Fruit fly (Drosophila melanogaster) whole organism, embryonic: ENCODE data around the gene MED18.

Source experiments
- Asciz ChIP-seq: fragments of 200-800 bp; sonication (Bioruptor generic); optimal IDR thresholded peaks from 2 replicates; lab custom pipeline; 2017; ENCODE audit warnings: missing biosample characterization, mild to moderate bottlenecking, missing genetic modification characterization, missing genetic modification reagents
- CG1024 ChIP-seq: fragments of 200-800 bp; sonication (Bioruptor generic); IDR thresholded peaks from 2 replicates; pipeline ENCODE4 v1.3.6; 2022; ENCODE audit warnings: missing biosample characterization, missing genetic modification characterization
- CG11456 ChIP-seq: fragments of 200-800 bp; sonication (Bioruptor generic); IDR thresholded peaks from 3 replicates; pipeline ENCODE4 v1.3.6; 2022; ENCODE audit warnings: missing biosample characterization, missing genetic modification characterization
- CG13287 ChIP-seq: fragments of 200-800 bp; sonication (Bioruptor generic); IDR thresholded peaks from 2 replicates; pipeline ENCODE4 v1.3.6; 2022; ENCODE audit warnings: missing biosample characterization, missing genetic modification characterization; ENCODE audit not compliant: partially characterized antibody
- CG14014 ChIP-seq: fragments of 200-800 bp; sonication (Bioruptor generic); IDR thresholded peaks from 2 replicates; pipeline ENCODE4 v1.3.6; 2022; ENCODE audit warnings: missing biosample characterization, missing genetic modification characterization
- CG14710 ChIP-seq: fragments of 200-800 bp; sonication (Bioruptor generic); optimal IDR thresholded peaks from 3 replicates; lab custom pipeline; 2019; ENCODE audit warnings: missing biosample characterization, mild to moderate bottlenecking, missing genetic modification characterization, moderate library complexity
- CG15269 ChIP-seq: fragments of 200-800 bp; sonication (Bioruptor generic); optimal IDR thresholded peaks from 2 replicates; lab custom pipeline; 2018; ENCODE audit warnings: missing biosample characterization, mild to moderate bottlenecking, missing genetic modification characterization, moderate library complexity
- CG18011 ChIP-seq: fragments of 200-800 bp; sonication (Bioruptor generic); optimal IDR thresholded peaks from 2 replicates; lab custom pipeline; 2017; ENCODE audit warnings: missing biosample characterization, missing genetic modification characterization, mild to moderate bottlenecking, moderate library complexity, missing genotype
- CG18764 ChIP-seq: fragments of 200-800 bp; sonication (Bioruptor generic); optimal IDR thresholded peaks from 3 replicates; lab custom pipeline; 2016; ENCODE audit warnings: missing biosample characterization, missing genetic modification characterization
- CG31365 ChIP-seq: fragments of 200-800 bp; sonication (Bioruptor generic); optimal IDR thresholded peaks from 2 replicates; lab custom pipeline; 2018; ENCODE audit warnings: missing biosample characterization, mild to moderate bottlenecking, missing genetic modification characterization
- CG32772 ChIP-seq: fragments of 200-800 bp; sonication (Bioruptor generic); IDR thresholded peaks from 2 replicates; pipeline ENCODE4 v1.3.6; 2022; ENCODE audit warnings: missing biosample characterization, missing genetic modification characterization
- CG4820 ChIP-seq: fragments of 200-800 bp; sonication (Bioruptor generic); optimal IDR thresholded peaks from 3 replicates; lab custom pipeline; 2016; ENCODE audit warnings: missing biosample characterization, missing genetic modification characterization
- CG7271 ChIP-seq: fragments of 200-800 bp; sonication (Bioruptor generic); optimal IDR thresholded peaks from 2 replicates; lab custom pipeline; 2018; ENCODE audit warnings: missing biosample characterization, mild to moderate bottlenecking, missing genetic modification characterization, moderate library complexity
- CG8290 ChIP-seq, 3 experiments: fragments of 200-800 bp; sonication (Bioruptor generic); optimal IDR thresholded peaks; 2 replicates each; lab custom pipeline; 2016 to 2019; ENCODE audit warnings: missing biosample characterization in 3 of 3, missing genetic modification characterization in 3 of 3, mild to moderate bottlenecking in 2 of 3, moderate library complexity in 1 of 3
- CG9609 ChIP-seq: fragments of 200-800 bp; sonication (Bioruptor generic); optimal IDR thresholded peaks from 3 replicates; lab custom pipeline; 2016; ENCODE audit warnings: missing biosample characterization, missing genetic modification characterization
- CG9876 ChIP-seq: fragments of 200-800 bp; sonication (Bioruptor generic); optimal IDR thresholded peaks from 2 replicates; lab custom pipeline; 2016; ENCODE audit warnings: missing biosample characterization, missing genetic modification characterization
- CkIIα-i1 ChIP-seq: fragments of 200-800 bp; sonication (Bioruptor generic); IDR thresholded peaks from 2 replicates; pipeline ENCODE4 v1.3.6; 2022; ENCODE audit warnings: missing biosample characterization, missing genetic modification characterization
- D19B ChIP-seq: fragments of 200-800 bp; sonication (Bioruptor generic); optimal IDR thresholded peaks from 2 replicates; lab custom pipeline; 2017; ENCODE audit warnings: missing biosample characterization, mild to moderate bottlenecking, missing genetic modification characterization
- Dll ChIP-seq: fragments of 200-800 bp; sonication (Bioruptor generic); IDR thresholded peaks from 4 replicates; pipeline ENCODE4 v1.3.6; 2022; ENCODE audit warnings: missing biosample characterization, missing genetic modification characterization; ENCODE audit not compliant: partially characterized antibody
- Dref ChIP-seq: fragments of 200-800 bp; sonication (Bioruptor generic); IDR thresholded peaks from 2 replicates; pipeline ENCODE4 v1.3.6; 2022; ENCODE audit warnings: missing biosample characterization, missing genetic modification characterization
- E2f2 ChIP-seq: fragments of 200-800 bp; sonication (Bioruptor generic); IDR thresholded peaks from 2 replicates; pipeline ENCODE4 v1.3.6; 2022; ENCODE audit warnings: missing biosample characterization, missing genetic modification characterization
- HLH54F ChIP-seq: fragments of 200-800 bp; sonication (Bioruptor generic); optimal IDR thresholded peaks from 3 replicates; lab custom pipeline; 2016; ENCODE audit warnings: missing biosample characterization, missing genetic modification characterization
- Hey ChIP-seq: fragments of 200-800 bp; sonication (Bioruptor generic); optimal IDR thresholded peaks from 3 replicates; lab custom pipeline; 2018; ENCODE audit warnings: missing biosample characterization, mild to moderate bottlenecking, missing genetic modification characterization
- Hmx ChIP-seq: fragments of 200-800 bp; sonication (Bioruptor generic); optimal IDR thresholded peaks from 2 replicates; lab custom pipeline; 2016; ENCODE audit warnings: missing biosample characterization, missing genetic modification characterization
- Hsf ChIP-seq: fragments of 200-800 bp; sonication (Bioruptor generic); optimal IDR thresholded peaks from 3 replicates; lab custom pipeline; 2016; ENCODE audit warnings: missing biosample characterization, missing genetic modification characterization
- NC2α ChIP-seq: fragments of 200-800 bp; sonication (Bioruptor generic); optimal IDR thresholded peaks from 2 replicates; lab custom pipeline; 2016; ENCODE audit warnings: missing biosample characterization, missing genetic modification characterization
- NFAT ChIP-seq: fragments of 200-800 bp; sonication (Bioruptor generic); IDR thresholded peaks from 2 replicates; pipeline ENCODE4 v1.3.6; 2022; ENCODE audit warnings: missing biosample characterization, missing genetic modification characterization
- NK7.1 ChIP-seq: fragments of 200-800 bp; sonication (Bioruptor generic); optimal IDR thresholded peaks from 3 replicates; lab custom pipeline; 2016; ENCODE audit warnings: missing biosample characterization, missing genetic modification characterization
- NfI ChIP-seq: fragments of 200-800 bp; sonication (Bioruptor generic); optimal IDR thresholded peaks from 3 replicates; lab custom pipeline; 2018; ENCODE audit warnings: missing biosample characterization, mild to moderate bottlenecking, missing genetic modification characterization, moderate library complexity
- Ptx1 ChIP-seq: fragments of 200-800 bp; sonication (Bioruptor generic); IDR thresholded peaks from 2 replicates; pipeline ENCODE4 v1.3.6; 2022; ENCODE audit warnings: missing biosample characterization, missing genetic modification characterization
- Side ChIP-seq: fragments of 200-800 bp; sonication (Bioruptor generic); optimal IDR thresholded peaks from 2 replicates; lab custom pipeline; 2016; ENCODE audit warnings: missing biosample characterization, missing genetic modification characterization
- Xrp1 ChIP-seq: fragments of 200-800 bp; sonication (Bioruptor generic); IDR thresholded peaks from 2 replicates; pipeline ENCODE4 v1.3.6; 2022; ENCODE audit warnings: missing biosample characterization, missing genetic modification characterization
- ap ChIP-seq: fragments of 200-800 bp; sonication (Bioruptor generic); IDR thresholded peaks from 2 replicates; pipeline ENCODE4 v1.3.6; 2022; ENCODE audit warnings: missing biosample characterization, missing genetic modification characterization
- ato ChIP-seq: fragments of 200-800 bp; sonication (Bioruptor generic); IDR thresholded peaks from 2 replicates; pipeline ENCODE4 v1.3.6; 2022; ENCODE audit warnings: missing biosample characterization, missing genetic modification characterization; ENCODE audit not compliant: partially characterized antibody
- az2 ChIP-seq: fragments of 200-800 bp; sonication (Bioruptor generic); optimal IDR thresholded peaks from 3 replicates; lab custom pipeline; 2016; ENCODE audit warnings: missing biosample characterization, missing genetic modification characterization
- bcd ChIP-seq: fragments of 200-800 bp; sonication (Bioruptor generic); optimal IDR thresholded peaks from 2 replicates; lab custom pipeline; 2017; ENCODE audit warnings: missing biosample characterization, mild to moderate bottlenecking, missing genetic modification characterization
- cg ChIP-seq: fragments of 200-800 bp; sonication (Bioruptor generic); optimal IDR thresholded peaks from 3 replicates; lab custom pipeline; 2019; ENCODE audit warnings: missing biosample characterization, mild to moderate bottlenecking, missing genetic modification characterization, moderate library complexity
- crol ChIP-seq: fragments of 200-800 bp; sonication (Bioruptor generic); IDR thresholded peaks from 2 replicates; pipeline ENCODE4 v1.3.6; 2022; ENCODE audit warnings: missing biosample characterization, missing genetic modification characterization
- dmrt11E ChIP-seq: fragments of 200-800 bp; sonication (Bioruptor generic); optimal IDR thresholded peaks from 3 replicates; lab custom pipeline; 2018; ENCODE audit warnings: missing biosample characterization, mild to moderate bottlenecking, missing genetic modification characterization, moderate library complexity
- fd64A ChIP-seq: fragments of 200-800 bp; sonication (Bioruptor generic); optimal IDR thresholded peaks from 3 replicates; lab custom pipeline; 2018; ENCODE audit warnings: missing biosample characterization, mild to moderate bottlenecking, missing genetic modification characterization
- gcm2 ChIP-seq: fragments of 200-800 bp; sonication (Bioruptor generic); optimal IDR thresholded peaks from 2 replicates; lab custom pipeline; 2016; ENCODE audit warnings: missing biosample characterization, missing genetic modification characterization
- ham ChIP-seq: fragments of 200-800 bp; sonication (Bioruptor generic); IDR thresholded peaks from 2 replicates; pipeline ENCODE4 v1.3.6; 2022; ENCODE audit warnings: missing biosample characterization, missing genetic modification characterization
- hb ChIP-seq: fragments of 200-800 bp; sonication (Bioruptor generic); IDR thresholded peaks from 3 replicates; pipeline ENCODE4 v1.3.6; 2022; ENCODE audit warnings: missing biosample characterization, missing genetic modification characterization; ENCODE audit not compliant: partially characterized antibody
- kah ChIP-seq: fragments of 200-800 bp; sonication (Bioruptor generic); optimal IDR thresholded peaks from 2 replicates; lab custom pipeline; 2018; ENCODE audit warnings: missing biosample characterization, mild to moderate bottlenecking, missing genetic modification characterization
- ro ChIP-seq: fragments of 200-800 bp; sonication (Bioruptor generic); IDR thresholded peaks from 2 replicates; pipeline ENCODE4 v1.3.6; 2022; ENCODE audit warnings: missing biosample characterization, missing genetic modification characterization
- sens ChIP-seq: fragments of 200-800 bp; sonication (Bioruptor generic); peaks from one replicate; lab custom pipeline; 2016; ENCODE audit warnings: missing biosample characterization, missing genetic modification characterization
- sisA ChIP-seq: fragments of 200-800 bp; sonication (Bioruptor generic); IDR thresholded peaks from 2 replicates; pipeline ENCODE4 v1.3.6; 2022; ENCODE audit warnings: missing biosample characterization, missing genetic modification characterization
- tap ChIP-seq: fragments of 200-800 bp; optimal IDR thresholded peaks from 3 replicates; lab custom pipeline; 2019; ENCODE audit warnings: missing biosample characterization, mild to moderate bottlenecking, missing genetic modification characterization, moderate library complexity
- tin ChIP-seq: fragments of 200-800 bp; sonication (Bioruptor generic); optimal IDR thresholded peaks from 3 replicates; lab custom pipeline; 2016; ENCODE audit warnings: missing biosample characterization, missing genetic modification characterization
- trem ChIP-seq: fragments of 200-800 bp; optimal IDR thresholded peaks from 3 replicates; lab custom pipeline; 2019; ENCODE audit warnings: missing biosample characterization, mild to moderate bottlenecking, missing genetic modification characterization, moderate library complexity
- wdn ChIP-seq: fragments of 200-800 bp; sonication (Bioruptor generic); IDR thresholded peaks from 2 replicates; pipeline ENCODE4 v1.3.6; 2022; ENCODE audit warnings: missing biosample characterization, missing genetic modification characterization

MED18 gene

DNA sequence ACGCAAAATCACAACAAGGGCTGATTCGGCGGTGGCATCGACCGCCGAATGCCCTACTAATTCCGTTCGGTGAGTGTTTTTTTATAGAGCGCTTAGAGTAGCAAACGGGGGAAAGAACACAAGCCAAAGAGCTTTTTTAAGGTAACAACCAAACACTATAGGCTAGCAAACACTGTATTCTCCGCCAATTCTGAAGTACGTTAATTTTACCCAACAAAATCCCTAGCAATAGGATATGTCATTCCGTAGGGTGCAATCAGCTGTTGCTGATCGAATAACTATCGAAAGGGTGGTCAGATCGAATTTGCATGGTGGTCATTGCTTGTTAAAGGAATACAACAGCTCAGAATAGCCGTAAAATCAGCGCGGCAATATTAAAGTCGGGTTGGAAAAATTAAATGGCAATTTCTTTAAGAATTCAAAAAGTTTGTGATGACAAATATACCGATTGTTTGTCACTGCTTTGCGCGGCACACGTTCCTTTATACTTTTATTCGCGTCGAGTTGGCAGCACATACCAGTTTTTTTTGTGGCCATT, 42.1 kb downstream of the MED18 start, which contains the start of gene mip130 (continued):
- TF ChIP-seq CG18011 (GFP tag; lab: Kevin White, UChicago), result no peak
- TF ChIP-seq Hey, result no peak
- no peak for TF ChIP-seq CG31365 (tag; lab: Kevin White, UChicago)
- TF ChIP-seq NC2α (GFP tag; lab: Kevin White, UChicago), result no peak
- TF ChIP-seq CG18764 (GFP tag; lab: Kevin White, UChicago), result peak; percentile 28
- peak; percentile 34 for TF ChIP-seq dmrt11E (tag; lab: Kevin White, UChicago)
- TF ChIP-seq ro, result no peak
- TF ChIP-seq sens (GFP tag; lab: Kevin White, UChicago), result peak; percentile 88
- no peak for TF ChIP-seq tap (tag; lab: Kevin White, UChicago)
- TF ChIP-seq CG11456, result peak; percentile 54; the same call in 1 of the 3 replicates
- peak; percentile 54 for TF ChIP-seq Ptx1 (GFP tag; lab: Robert Waterston, UW)
- TF ChIP-seq Asciz (GFP tag; lab: Kevin White, UChicago), result no peak
- TF ChIP-seq hb (GFP tag; lab: Robert Waterston, UW), result 0 out of 3 replicates have a peak, but pooled peaks have one; percentile 50
- TF ChIP-seq CG8290 (GFP tag; optimal IDR thresholded peaks at IDR 0.05; lab: Kevin White, UChicago), result no peak
- TF ChIP-seq CG8290 (tag; optimal IDR thresholded peaks at IDR 0.05; lab: Kevin White, UChicago), result no peak
- TF ChIP-seq crol (GFP tag; lab: Robert Waterston, UW), result no peak
- peak; percentile 50 for TF ChIP-seq bcd (GFP tag; lab: Kevin White, UChicago)
- no peak for TF ChIP-seq ham (GFP tag; lab: Robert Waterston, UW)
- peak; percentile 5; the same call in 1 of the 2 replicates for TF ChIP-seq CG32772 (GFP tag; lab: Robert Waterston, UW)
- TF ChIP-seq fd64A (GFP tag; lab: Kevin White, UChicago), result no peak
- no peak for TF ChIP-seq wdn (GFP tag; lab: Robert Waterston, UW)
- TF ChIP-seq D19B, result peak; percentile 57
- no peak for TF ChIP-seq CG9609 (GFP tag; lab: Kevin White, UChicago)
- TF ChIP-seq az2 (GFP tag; lab: Kevin White, UChicago), result no peak
- no peak for TF ChIP-seq CG9876 (GFP tag; lab: Kevin White, UChicago)
- peak; percentile 98 for TF ChIP-seq trem
- TF ChIP-seq ato, result no peak
- TF ChIP-seq CG1024 (GFP tag; lab: Robert Waterston, UW), result 0 out of 2 replicates have a peak, but pooled peaks have one; percentile 36
- no peak for TF ChIP-seq NK7.1
- TF ChIP-seq Dref (GFP tag; lab: Robert Waterston, UW), result peak; percentile 52
- TF ChIP-seq gcm2 (GFP tag; lab: Kevin White, UChicago), result no peak
- TF ChIP-seq CG7271 (tag; lab: Kevin White, UChicago), result no peak
- peak; percentile 55 for TF ChIP-seq sisA (GFP tag; lab: Robert Waterston, UW)
- peak; percentile 32; the same call in 1 of the 2 replicates for TF ChIP-seq NFAT (GFP tag; lab: Robert Waterston, UW)
- peak; percentile 32 for TF ChIP-seq CG14710 (tag; lab: Kevin White, UChicago)
- peak; percentile 58 for TF ChIP-seq CG15269 (tag; lab: Kevin White, UChicago)
- peak; percentile 46 for TF ChIP-seq NfI
- no peak for TF ChIP-seq Hmx (GFP tag; lab: Kevin White, UChicago)
- TF ChIP-seq CkIIα-i1, result no peak
- TF ChIP-seq Xrp1, result peak; percentile 66
- TF ChIP-seq tin (GFP tag; lab: Kevin White, UChicago), result no peak
- TF ChIP-seq Hsf, result peak; percentile 9
- no peak for TF ChIP-seq ap (GFP tag; lab: Robert Waterston, UW)
- TF ChIP-seq Side (GFP tag; lab: Kevin White, UChicago), result no peak
- no peak for TF ChIP-seq cg
- TF ChIP-seq E2f2, result peak; percentile 47; the same call in 1 of the 2 replicates
- peak; percentile 81 for TF ChIP-seq CG13287 (GFP tag; lab: Robert Waterston, UW)
- peak; percentile 17 for TF ChIP-seq CG4820
- TF ChIP-seq Dll (GFP tag; lab: Robert Waterston, UW), result peak; percentile 82; the same call in 3 of the 4 replicates
- peak; percentile 69 for TF ChIP-seq CG14014 (GFP tag; lab: Robert Waterston, UW)
- TF ChIP-seq kah, result no peak
- TF ChIP-seq HLH54F (GFP tag; lab: Kevin White, UChicago), result peak; percentile 3
